Worm (Caenorhabditis elegans): ENCODE measurements around the gene mod-1.

DNA sequence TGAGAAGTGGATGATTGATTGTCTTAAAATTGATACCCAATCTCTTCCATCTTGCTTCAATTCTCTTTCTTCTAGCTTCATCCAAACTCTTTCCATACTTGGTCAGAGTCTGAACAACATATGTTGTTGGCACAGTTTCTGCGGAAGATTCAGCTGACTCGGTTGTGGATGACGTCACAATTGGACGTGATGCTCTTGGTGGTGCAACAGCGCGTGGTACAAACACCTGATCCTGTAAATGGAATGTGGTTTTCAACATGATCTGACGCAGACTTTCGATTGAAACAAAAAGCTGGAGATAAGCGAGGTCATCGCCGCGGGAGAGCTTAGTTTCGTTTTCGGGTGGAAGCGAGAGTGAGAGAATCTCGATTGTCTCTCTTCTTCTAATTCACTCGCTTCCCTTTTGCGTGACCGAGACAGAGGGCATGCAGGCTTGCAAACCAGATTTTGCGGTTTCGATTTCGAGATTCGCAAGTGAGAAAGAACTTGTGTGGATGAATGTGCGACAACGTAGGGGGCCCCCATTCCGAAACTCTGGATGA is 28.7 kb upstream of the mod-1 start:
- TF ChIP-seq sea-2 (GFP tag; optimal IDR thresholded peaks at IDR 0.05) (no peak), snpc-4 (tag; optimal IDR thresholded peaks at IDR 0.05) (no peak), ztf-11 (tag; optimal IDR thresholded peaks at IDR 0.05) (no peak), ama-1 (optimal IDR thresholded peaks at IDR 0.05) (no peak)

Measured in whole organism, L3 larva.